Worm (Caenorhabditis elegans) whole organism, dauer: ENCODE results near the gene sec-61.A.
"Not testable (repeated sequence)": the region's sequence is repeated elsewhere in the genome, so short reads cannot be mapped to it uniquely, and the experiment has no call there.

Experiments
- unc-62 ChIP-seq: sonication (generic microtip); optimal IDR thresholded peaks from 2 replicates; lab custom pipeline; 2017; ENCODE audit warnings: missing biosample characterization, missing genetic modification reagents, missing genetic modification characterization

The sec-61.A gene

DNA sequence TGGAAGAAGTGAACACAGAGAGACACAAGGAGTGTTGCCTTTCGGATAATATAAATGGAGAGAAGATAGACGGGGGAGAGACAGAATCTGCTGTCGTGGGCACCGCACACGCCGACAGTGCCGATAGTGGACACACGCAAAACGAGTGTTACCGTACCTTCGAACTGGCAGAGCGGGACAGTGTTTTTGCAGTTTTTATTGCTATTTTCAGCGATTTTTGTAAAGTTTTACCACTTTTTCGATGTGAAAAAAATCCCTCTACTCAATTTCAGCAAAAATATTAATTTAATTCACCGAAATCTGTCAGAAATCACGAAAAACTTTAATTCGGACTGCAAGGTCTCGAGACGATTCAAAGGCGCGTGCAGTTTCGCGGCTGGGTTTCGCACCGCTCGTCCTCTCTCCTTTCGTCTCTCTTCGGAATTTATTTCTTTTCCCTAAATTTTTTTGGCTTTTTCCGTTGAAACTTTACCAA, at the start of gene sec-61.A:
Gene sec-61.A (minus strand): TSS at position 387 of the 475 bp plus-strand sequence.
- no peak for TF ChIP-seq unc-62

DNA sequence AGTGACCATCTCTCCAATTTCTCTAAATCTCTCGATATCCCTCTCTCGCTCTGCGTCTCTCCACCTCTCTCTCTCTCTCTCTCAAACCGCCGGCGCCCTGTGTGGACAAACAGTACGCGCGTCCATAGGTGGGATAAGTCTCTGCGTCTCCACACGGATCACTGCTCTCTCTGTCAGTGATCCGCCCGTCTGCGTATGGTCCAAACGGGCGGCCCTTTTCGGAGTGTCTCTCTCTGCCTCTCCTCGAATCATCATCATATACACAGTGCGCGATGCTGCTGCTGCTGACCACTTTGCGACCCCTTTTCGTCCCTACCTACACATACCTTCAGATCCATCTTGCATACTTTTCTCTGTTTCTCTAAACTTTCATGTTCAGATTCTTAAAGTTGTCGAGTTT, 47.3 kb upstream of the sec-61.A start:
- no peak for TF ChIP-seq unc-62

DNA sequence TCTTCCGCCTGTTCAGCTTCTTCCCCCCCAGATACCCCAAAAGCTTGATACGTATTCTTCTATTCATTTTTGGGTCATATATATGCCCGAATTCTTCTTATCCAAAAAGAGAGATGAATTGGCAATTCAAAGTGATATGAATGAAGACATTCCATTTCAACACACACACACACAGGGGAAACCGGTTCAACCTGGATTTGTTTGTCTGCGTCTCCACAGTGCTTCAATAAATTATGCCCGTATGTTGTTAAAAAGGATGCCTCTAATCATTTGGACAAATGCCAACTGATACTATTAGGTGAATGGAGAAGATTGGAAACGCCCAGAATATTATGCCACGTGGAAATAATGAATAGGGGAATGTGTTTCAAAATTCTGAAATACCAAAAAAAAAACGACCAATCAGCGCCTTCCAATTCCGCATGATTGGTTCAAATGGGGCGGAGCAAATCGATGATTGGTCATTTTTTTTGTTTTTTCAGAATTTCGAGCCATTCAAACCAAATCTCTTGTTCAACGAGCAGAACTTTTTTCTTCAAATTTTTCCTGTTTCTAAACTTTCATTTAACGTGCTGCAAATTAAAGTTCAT, 44.9 kb upstream of the sec-61.A start:
- no peak for TF ChIP-seq unc-62

DNA sequence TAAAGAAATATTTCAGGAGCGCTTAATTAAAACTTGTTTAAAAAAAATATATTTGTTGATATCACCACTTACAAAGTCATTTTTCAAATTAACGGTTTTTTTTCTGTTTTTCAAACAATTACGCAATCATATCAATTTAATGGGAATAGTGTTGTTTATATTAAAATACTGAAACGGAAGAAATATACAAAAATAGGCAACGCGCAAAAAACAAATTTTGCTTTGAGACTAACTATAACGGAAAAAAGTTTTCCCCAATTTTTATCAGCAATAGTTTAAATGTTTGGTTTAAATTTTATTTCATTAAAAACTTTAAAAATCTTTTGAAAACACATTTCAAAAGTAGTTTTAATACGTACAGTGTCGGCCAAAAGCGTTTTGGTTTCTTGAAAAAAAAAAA, 43.5 kb upstream of the sec-61.A start:
- no peak for TF ChIP-seq unc-62

DNA sequence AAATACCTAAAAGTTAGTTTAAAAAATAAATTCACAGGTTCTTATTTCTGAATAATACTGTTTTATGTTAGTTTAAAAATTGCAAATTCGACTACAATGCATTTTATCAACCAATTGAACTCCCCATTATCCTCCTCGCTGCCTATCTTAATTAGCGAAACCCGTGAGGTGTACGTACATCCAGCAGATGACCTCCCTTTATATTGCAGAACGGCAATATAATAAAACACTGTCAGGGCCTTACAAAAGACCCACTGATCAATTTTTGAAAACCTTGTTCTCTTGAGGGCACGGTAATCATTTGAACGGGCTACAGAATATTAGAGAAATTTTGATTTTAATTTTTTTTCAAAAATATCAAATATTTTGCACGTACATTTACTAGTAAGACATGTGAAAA, 39.5 kb upstream of the sec-61.A start:
- no peak for TF ChIP-seq unc-62

DNA sequence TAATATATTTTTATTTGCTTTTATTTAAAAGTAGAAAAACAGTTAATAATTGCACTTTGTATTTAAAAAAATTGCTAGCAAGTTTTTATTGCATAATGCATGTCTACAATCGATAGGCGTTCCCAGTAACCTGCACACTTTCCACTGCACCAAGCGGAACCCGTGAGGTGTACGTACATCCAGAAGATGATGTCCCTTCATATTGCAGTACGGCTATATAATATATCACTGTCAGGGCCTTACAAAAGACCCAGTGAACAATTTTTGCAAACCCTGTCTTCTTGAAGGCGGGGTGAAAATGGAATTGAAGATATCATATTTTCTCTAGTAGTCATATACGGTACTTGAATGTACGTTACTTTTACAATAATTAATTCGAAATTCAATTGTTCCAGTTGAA, 38.7 kb upstream of the sec-61.A start:
- TF ChIP-seq unc-62: no peak

DNA sequence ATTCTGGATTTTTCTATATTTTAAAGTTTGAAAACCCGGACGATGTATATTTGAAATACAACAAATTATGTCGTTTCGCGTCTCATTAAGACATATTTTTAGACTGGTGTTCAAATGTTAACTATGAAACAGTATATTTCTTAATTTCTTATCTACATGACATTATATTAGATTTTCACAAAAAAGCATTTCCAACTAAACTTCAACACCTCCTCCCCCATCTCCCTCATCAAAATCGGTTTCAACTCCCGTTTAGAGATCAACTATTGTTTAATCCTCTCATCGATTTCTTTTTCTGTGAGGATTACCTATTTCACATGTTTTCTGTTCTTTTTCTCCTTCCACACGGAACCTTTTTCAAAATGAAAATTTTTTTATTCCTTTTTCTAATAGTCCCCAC, 37.1 kb upstream of the sec-61.A start, which contains the start of gene Y57G11C.38:
Gene Y57G11C.38 (plus strand): TSS at position 301 of the 400 bp plus-strand sequence.
- no peak for TF ChIP-seq unc-62

DNA sequence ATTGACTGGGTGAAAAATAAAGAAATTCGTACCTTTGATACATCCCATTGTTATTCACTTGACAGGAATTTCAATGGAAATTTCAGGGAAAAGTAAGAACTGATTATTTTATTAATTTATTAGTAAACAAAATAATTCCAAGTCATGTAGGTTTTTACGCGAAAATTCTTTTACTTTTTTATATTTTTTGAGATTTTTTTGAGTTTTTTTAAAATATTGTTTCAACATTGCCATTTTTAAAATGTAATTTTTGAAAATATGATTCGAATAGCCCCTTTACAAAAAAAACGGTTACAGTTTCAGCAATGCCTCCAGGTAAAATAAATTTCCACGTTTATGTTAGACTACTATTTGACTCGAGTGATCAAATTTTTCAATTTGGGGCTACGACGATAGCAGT, 36.6 kb upstream of the sec-61.A start, which contains the start of gene Y57G11C.23:
Gene Y57G11C.23 (minus strand): TSS at position 101 of the 400 bp plus-strand sequence.
- TF ChIP-seq unc-62: no peak

DNA sequence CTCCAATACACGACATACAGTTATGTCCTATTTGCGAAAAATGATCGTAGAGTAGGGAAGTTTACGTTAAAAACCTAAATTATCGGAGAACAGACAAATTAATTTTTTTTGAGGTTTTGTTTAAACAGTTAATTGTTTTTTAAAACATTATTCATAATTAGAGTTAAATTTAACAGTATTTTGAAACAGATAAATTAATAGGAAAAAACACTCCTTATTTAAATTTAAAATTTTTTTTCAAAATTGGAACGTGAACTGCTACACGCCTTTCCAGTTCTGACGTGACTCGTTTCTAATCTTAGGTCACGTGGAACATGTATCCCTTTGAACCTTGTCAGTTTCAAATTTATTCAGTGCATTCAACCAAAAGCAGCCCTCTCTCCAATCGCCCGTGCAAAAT, 28.6 kb upstream of the sec-61.A start, which contains the start of gene Y57G11C.52:
Gene Y57G11C.52 (plus strand): TSS at position 301 of the 400 bp plus-strand sequence.
- no peak for TF ChIP-seq unc-62

DNA sequence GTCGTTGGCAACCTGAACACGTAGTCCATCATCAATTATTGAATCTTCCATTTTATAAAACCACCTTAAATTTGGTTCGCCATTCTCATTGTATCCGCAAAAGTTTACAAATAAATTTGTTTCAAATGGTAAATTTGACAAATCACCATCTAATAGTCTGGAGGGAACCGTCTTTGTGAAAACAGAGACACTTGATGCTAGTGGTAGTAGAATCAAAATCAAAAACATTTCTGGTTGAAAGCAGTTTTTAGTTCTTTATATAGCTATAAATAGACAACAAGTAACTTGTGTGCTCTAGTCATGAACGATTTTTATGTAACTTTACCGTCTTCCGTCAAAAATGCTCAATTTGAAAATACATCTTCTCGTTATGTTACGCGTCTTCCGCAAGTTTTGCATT, 18.0 kb upstream of the sec-61.A start, which contains the start of gene Y57G11C.20:
Gene Y57G11C.20 (plus strand): TSS at position 301 of the 400 bp plus-strand sequence.
- TF ChIP-seq unc-62: not testable (repeated sequence)

DNA sequence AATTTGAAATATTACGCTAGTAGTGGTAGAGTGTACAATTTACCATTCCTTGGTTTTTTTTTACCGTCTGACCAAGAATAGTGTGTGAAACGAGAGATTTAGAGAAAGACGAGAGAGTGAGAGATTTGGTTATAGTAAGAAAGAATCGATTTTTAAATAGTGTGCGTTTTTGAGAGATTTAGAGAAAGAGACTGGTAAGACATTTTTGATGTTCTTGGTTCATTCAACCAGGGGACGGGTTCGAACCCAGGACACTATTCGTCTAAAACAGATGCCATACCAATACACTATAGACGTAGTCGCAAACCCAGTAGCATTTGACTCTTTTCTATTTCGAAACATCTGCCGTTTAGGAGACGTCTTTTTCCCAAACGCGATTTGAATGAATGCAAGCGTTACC, 13.0 kb upstream of the sec-61.A start:
- TF ChIP-seq unc-62: no peak

DNA sequence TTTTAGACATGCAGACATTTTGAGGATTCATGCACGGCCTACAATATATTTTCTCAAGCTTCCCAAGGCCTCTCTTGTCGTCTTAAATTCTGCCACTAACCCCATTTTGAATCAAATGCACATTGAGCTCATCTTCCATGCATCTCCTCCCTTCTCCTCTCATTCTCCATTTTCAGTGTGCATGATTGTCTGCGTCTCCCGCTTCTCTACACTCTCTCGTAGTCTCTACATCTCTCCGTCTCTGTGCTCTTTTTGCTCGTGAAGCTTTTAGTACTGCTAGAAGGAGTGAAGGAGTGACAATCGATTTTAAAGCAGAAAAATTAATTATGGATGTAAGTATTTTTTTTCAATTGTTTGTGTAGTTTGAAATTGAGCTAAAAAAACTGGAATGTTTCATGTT, 11.8 kb upstream of the sec-61.A start, which contains the start of gene Y57G11C.22:
Gene Y57G11C.22 (plus strand): TSS at position 327 of the 400 bp plus-strand sequence.
- no peak for TF ChIP-seq unc-62

DNA sequence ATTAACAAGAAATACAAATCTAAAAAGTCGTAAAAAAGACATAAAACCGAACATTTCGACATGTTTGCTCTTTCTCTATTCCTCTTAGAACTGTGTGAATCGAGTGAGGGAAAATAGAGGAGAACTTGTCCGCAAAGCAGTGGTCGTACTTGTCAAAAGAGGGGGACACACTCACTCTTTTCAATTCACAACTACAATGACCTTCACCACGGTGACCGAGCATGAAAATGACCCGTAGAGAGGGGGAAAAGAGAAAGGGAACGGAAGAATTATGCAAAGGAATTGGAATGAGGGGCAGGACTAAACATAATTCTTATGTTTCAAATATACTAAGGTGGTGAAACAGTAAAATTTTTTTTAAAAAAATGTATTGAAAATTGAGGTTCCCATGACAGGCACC, 8.5 kb upstream of the sec-61.A start:
- no peak for TF ChIP-seq unc-62

DNA sequence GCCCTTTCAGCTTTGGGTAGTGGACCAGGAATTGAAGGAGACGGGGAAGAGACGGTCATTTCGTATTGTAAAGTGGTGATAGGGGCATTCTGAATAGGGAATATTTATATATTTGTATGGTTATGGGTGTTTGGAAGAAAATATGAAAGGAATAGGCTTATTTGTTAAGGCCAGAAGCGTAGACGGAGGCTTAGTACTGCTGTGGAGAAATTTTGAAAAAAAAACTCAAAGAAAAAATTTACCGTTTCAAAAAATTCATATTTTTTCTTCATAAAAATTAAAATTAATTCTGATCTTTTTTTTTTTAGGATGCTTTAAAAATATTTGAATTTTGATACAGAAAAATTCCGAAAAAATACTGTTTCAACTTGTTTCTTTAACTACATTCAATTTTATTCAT, 4.0 kb upstream of the sec-61.A start, which contains the start of gene hhat-2:
Gene hhat-2 (minus strand): TSS at position 101 of the 400 bp plus-strand sequence.
- no peak for TF ChIP-seq unc-62

DNA sequence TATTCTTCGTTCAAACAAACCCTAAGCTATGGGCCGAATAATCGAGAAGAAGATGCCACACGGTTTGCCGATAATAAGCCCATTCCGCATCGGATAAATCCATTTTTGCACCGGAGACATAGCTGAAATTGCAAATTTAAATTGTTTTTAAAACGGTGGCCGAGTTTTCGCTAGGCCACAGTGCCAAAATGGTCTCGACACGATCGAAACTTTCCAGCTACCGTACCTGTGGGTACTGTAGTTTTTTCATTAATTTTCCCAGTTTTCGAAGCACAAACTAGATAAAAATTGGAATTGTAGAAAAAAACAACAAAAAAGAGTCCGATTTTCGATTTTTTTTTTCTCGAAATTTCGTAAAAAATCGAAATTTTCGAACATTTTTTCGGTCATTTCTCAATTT, 3.2 kb upstream of the sec-61.A start:
- TF ChIP-seq unc-62: no peak

DNA sequence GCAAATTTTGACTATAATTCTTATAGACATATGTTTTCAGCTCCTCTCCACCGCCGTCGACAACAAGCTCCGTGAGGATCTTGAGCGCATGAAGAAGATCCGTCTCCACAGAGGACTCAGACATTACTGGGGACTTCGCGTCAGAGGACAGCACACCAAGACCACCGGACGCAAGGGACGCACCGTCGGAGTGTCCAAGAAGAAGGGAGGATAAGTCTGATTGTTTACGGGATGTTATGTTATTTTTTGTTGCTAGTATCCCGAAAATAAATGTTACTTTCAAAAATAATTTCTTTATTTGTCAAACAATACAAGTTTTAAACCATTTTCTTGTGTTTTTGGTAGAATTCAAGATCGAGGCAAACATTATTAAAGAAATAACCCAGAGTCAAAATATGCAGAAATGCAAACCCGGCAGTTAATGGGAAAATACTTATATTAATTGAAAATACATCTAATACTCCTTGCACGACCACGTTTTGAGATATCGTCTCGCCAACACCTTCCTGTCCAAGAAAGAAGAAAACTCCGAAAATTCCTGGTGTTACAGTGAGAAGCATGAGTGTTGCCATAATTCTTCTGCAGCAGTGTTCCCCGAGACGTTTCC, 1.2 kb upstream of the sec-61.A start:
- no peak for TF ChIP-seq unc-62

DNA sequence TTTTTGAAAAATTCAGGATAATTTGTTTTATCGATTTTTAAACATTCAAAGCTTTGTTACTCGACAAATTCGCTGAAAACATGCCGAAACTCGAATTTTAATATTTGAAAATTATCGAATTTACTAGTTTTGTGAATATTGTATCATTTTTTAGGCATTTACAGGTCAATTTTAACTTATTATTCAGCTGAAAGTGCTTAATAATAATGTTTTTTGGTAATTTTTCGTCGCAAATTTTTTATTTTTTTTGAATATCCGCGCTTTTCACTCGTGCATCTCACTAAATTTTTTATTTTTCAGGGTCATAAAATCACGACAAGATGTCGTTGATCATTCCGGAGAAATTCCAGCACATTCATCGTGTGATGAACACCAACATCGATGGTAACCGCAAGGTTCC, 315 bp upstream of the sec-61.A start, which contains the start of gene rps-18:
Gene rps-18 (plus strand): TSS at position 301 of the 400 bp plus-strand sequence.
- no peak for TF ChIP-seq unc-62

DNA sequence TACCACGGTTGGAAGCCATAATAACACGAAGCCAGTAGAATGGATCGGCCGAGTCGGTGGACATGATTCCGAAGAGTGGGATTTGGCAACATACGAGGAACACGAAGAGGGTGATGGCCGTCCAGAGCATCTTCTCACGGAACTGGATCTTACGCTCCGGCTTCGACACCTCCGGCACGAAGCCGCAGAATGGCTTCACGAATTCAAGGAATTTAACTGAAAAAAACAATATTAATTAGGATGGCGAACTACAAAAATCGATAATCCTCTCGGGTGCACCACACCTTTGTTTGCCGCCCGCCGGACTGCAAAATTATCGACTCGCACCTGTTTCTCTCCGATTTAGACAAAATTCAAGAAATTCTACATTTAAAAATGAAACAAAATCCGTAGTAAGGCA, 863 bp downstream of the sec-61.A start:
- TF ChIP-seq unc-62: no peak
